Fruit fly (Drosophila melanogaster) whole organism, embryonic: ENCODE data around the gene RtcB.

ENCODE experiments used
- Atf-2 ChIP-seq: fragments of 200-800 bp; sonication (Bioruptor generic); optimal IDR thresholded peaks from 2 replicates; lab custom pipeline; 2016; ENCODE audit warnings: missing biosample characterization, missing genetic modification characterization
- CG15011 ChIP-seq: fragments of 200-800 bp; sonication (Bioruptor generic); optimal IDR thresholded peaks from 3 replicates; lab custom pipeline; 2018; ENCODE audit warnings: missing biosample characterization, mild to moderate bottlenecking, missing genetic modification characterization
- Dek ChIP-seq: fragments of 200-800 bp; sonication (Bioruptor generic); optimal IDR thresholded peaks from 3 replicates; lab custom pipeline; 2019; ENCODE audit warnings: missing biosample characterization, mild to moderate bottlenecking, missing genetic modification characterization, moderate library complexity
- gce ChIP-seq: fragments of 200-800 bp; sonication (Bioruptor generic); IDR thresholded peaks from 3 replicates; pipeline ENCODE4 v1.3.6; 2022; ENCODE audit warnings: missing biosample characterization, missing genetic modification characterization
- nau ChIP-seq: fragments of 200-800 bp; sonication (Bioruptor generic); optimal IDR thresholded peaks from 3 replicates; lab custom pipeline; 2017; ENCODE audit warnings: missing biosample characterization, mild to moderate bottlenecking, missing genetic modification characterization, missing genetic modification reagents
- phol ChIP-seq: fragments of 200-800 bp; sonication (Bioruptor generic); optimal IDR thresholded peaks from 3 replicates; lab custom pipeline; 2018; ENCODE audit warnings: missing biosample characterization, mild to moderate bottlenecking, missing genetic modification characterization, moderate library complexity
- psq ChIP-seq: fragments of 200-800 bp; sonication (Bioruptor generic); optimal IDR thresholded peaks from 2 replicates; lab custom pipeline; 2017; ENCODE audit warnings: missing biosample characterization, missing genetic modification characterization
- vfl ChIP-seq: fragments of 200-800 bp; sonication (Bioruptor generic); optimal IDR thresholded peaks from 2 replicates; lab custom pipeline; 2016; ENCODE audit warnings: missing biosample characterization, missing genetic modification characterization

- no peak for TF ChIP-seq CG15011 (GFP tag; lab: Kevin White, UChicago)
- TF ChIP-seq vfl (GFP tag; lab: Kevin White, UChicago): no peak
- no peak for TF ChIP-seq phol (tag; lab: Kevin White, UChicago)
- TF ChIP-seq Atf-2: no peak
- no peak for TF ChIP-seq psq (GFP tag; lab: Kevin White, UChicago)
- no peak for TF ChIP-seq Dek (tag; lab: Kevin White, UChicago)
- TF ChIP-seq gce (GFP tag; lab: Robert Waterston, UW): no peak
- no peak for TF ChIP-seq nau
Observed at dm6 chr2L:19440285-19440684, 9.8 kb downstream of the RtcB start.
